Worm (Caenorhabditis elegans) whole organism, L4/young adult: ENCODE data around the gene tag-250.
A peak's percentile ranks its signal among the peaks of the same experiment; 100 is the strongest.

Experiments
- W03F9.2 ChIP-seq: fragments of 150-350 bp; optimal IDR thresholded peaks from 2 replicates; lab custom pipeline; 2014; ENCODE audit warnings: missing biosample characterization, missing genetic modification characterization
- him-1 ChIP-seq: sonication (generic microtip); optimal IDR thresholded peaks from 2 replicates; lab custom pipeline; 2016; ENCODE audit warnings: missing genotype, missing genetic modification reagents, missing genetic modification characterization, missing compliant biosample characterization

DNA sequence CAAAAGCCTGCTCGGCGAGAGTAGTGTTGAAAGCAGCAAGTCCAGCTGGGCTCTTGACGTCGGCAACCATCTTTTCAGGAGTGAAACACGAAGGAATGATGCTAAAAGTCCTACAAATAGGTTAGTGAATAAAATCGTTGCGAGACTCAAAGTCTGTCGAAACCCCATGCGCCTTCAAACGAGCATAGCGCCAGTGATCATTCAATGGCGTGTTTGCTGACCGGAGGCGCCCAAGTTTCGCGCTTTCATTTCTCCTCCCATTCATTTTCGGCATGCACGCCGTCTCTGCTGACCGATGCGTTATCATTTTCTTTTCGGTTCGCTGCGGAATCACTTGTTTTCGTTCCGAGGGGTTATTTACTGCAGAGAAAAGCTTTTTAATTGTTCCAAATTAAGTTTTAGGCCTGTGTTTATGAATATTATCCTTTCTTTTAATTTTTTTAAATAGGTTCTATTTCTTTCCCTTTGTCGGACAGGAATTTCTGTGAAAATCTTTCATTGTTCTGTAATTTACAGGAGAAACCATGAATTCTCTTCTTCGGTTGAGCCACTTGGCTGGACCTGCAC, 48.6 kb upstream of the tag-250 start, which contains the start of the genes eef-1B.1 and aco-2:
- TF ChIP-seq W03F9.2 (tag; lab: Kevin White, UChicago) (peak; percentile 90), him-1 (tag; lab: Kevin White, UChicago) (peak; percentile 67)
